Worm (Caenorhabditis elegans) whole organism, late embryonic: ENCODE measurements around the gene C17H11.6.

Experiments
- C38D4.7 ChIP-seq: fragments of 200-800 bp; sonication (Bioruptor generic); optimal IDR thresholded peaks from 2 replicates; lab custom pipeline; 2018; ENCODE audit warnings: mild to moderate bottlenecking, missing genetic modification characterization, moderate library complexity, missing compliant biosample characterization
- K09A11.1 ChIP-seq: sonication (generic microtip); optimal IDR thresholded peaks from 2 replicates; lab custom pipeline; 2017; ENCODE audit warnings: antibody characterized with exemption, mild to moderate bottlenecking, missing genetic modification characterization, missing compliant biosample characterization; ENCODE audit not compliant: insufficient read depth
- T23F11.4 ChIP-seq: fragments of 200-800 bp; sonication (Bioruptor generic); optimal IDR thresholded peaks from 2 replicates; lab custom pipeline; 2018; ENCODE audit warnings: mild to moderate bottlenecking, missing genetic modification characterization, missing compliant biosample characterization
- Y22D7AL.16 ChIP-seq: sonication (generic microtip); optimal IDR thresholded peaks from 2 replicates; lab custom pipeline; 2016; ENCODE audit warnings: missing genetic modification characterization, missing compliant biosample characterization
- ahr-1 ChIP-seq: sonication (generic microtip); optimal IDR thresholded peaks from 2 replicates; lab custom pipeline; 2016; ENCODE audit warnings: missing genetic modification characterization, missing compliant biosample characterization
- ama-1 ChIP-seq: fragments of 150-350 bp; optimal IDR thresholded peaks from 2 replicates; lab custom pipeline; 2014
- ceh-18 ChIP-seq: sonication (generic microtip); optimal IDR thresholded peaks from 2 replicates; lab custom pipeline; 2016; ENCODE audit warnings: missing genetic modification characterization, missing compliant biosample characterization
- ceh-2 ChIP-seq: sonication (generic microtip); optimal IDR thresholded peaks from 2 replicates; lab custom pipeline; 2016; ENCODE audit warnings: missing genotype, missing genetic modification characterization, missing compliant biosample characterization
- ceh-30 ChIP-seq: fragments of 150-350 bp; optimal IDR thresholded peaks from 2 replicates; lab custom pipeline; 2014; ENCODE audit warnings: missing biosample characterization, missing genetic modification characterization
- ceh-34 ChIP-seq: sonication (generic microtip); optimal IDR thresholded peaks from 2 replicates; lab custom pipeline; 2016; ENCODE audit warnings: mild to moderate bottlenecking, missing genetic modification characterization, missing compliant biosample characterization
- ceh-45 ChIP-seq: fragments of 200-800 bp; sonication (Bioruptor generic); IDR thresholded peaks from 2 replicates; pipeline ENCODE4 v1.3.6; 2022; ENCODE audit warnings: missing genetic modification reagents, missing genetic modification characterization, missing compliant biosample characterization
- ceh-48 ChIP-seq: sonication (generic microtip); optimal IDR thresholded peaks from 2 replicates; lab custom pipeline; 2016; ENCODE audit warnings: missing genetic modification characterization, inconsistent platforms, missing compliant biosample characterization
- ceh-6 ChIP-seq: fragments of 200-800 bp; sonication (Bioruptor generic); optimal IDR thresholded peaks from 2 replicates; lab custom pipeline; 2018; ENCODE audit warnings: mild to moderate bottlenecking, missing genetic modification characterization, missing compliant biosample characterization
- elt-2 ChIP-seq: sonication (generic microtip); optimal IDR thresholded peaks from 2 replicates; lab custom pipeline; 2016; ENCODE audit warnings: missing genetic modification reagents, missing genetic modification characterization, missing compliant biosample characterization
- elt-4 ChIP-seq: sonication (generic microtip); optimal IDR thresholded peaks from 2 replicates; lab custom pipeline; 2016; ENCODE audit warnings: missing genetic modification characterization, missing compliant biosample characterization
- fkh-10 ChIP-seq: fragments of 150-350 bp; optimal IDR thresholded peaks from 2 replicates; lab custom pipeline; 2014; ENCODE audit warnings: missing biosample characterization, missing genetic modification reagents, missing genetic modification characterization
- fkh-6 ChIP-seq: sonication (generic microtip); optimal IDR thresholded peaks from 2 replicates; lab custom pipeline; 2016; ENCODE audit warnings: missing genetic modification characterization, missing compliant biosample characterization
- gmeb-2 ChIP-seq: sonication (generic microtip); optimal IDR thresholded peaks from 2 replicates; lab custom pipeline; 2016; ENCODE audit warnings: missing genetic modification characterization, inconsistent platforms, missing compliant biosample characterization
- hlh-15 ChIP-seq: sonication (generic microtip); optimal IDR thresholded peaks from 2 replicates; lab custom pipeline; 2016; ENCODE audit warnings: missing genetic modification characterization, missing compliant biosample characterization
- hlh-8 ChIP-seq: sonication (generic microtip); optimal IDR thresholded peaks from 2 replicates; lab custom pipeline; 2016; ENCODE audit warnings: missing genotype, missing genetic modification characterization, missing compliant biosample characterization
- lin-11 ChIP-seq: fragments of 200-800 bp; sonication (Bioruptor generic); optimal IDR thresholded peaks from 2 replicates; lab custom pipeline; 2018; ENCODE audit warnings: mild to moderate bottlenecking, missing genetic modification characterization, missing compliant biosample characterization
- madf-2 ChIP-seq: sonication (generic microtip); optimal IDR thresholded peaks from 2 replicates; lab custom pipeline; 2017; ENCODE audit warnings: missing genetic modification characterization, missing compliant biosample characterization
- nfya-1 ChIP-seq: sonication (generic microtip); optimal IDR thresholded peaks from 2 replicates; lab custom pipeline; 2017; ENCODE audit warnings: missing genetic modification characterization, mild to moderate bottlenecking, missing compliant biosample characterization, antibody characterized with exemption, moderate library complexity
- nhr-11 ChIP-seq: fragments of 150-350 bp; optimal IDR thresholded peaks from 2 replicates; lab custom pipeline; 2014; ENCODE audit warnings: missing biosample characterization, missing genetic modification characterization
- nhr-232 ChIP-seq: sonication (generic microtip); optimal IDR thresholded peaks from 2 replicates; lab custom pipeline; 2016; ENCODE audit warnings: missing genetic modification characterization, missing compliant biosample characterization
- npax-4 ChIP-seq: sonication (generic microtip); optimal IDR thresholded peaks from 2 replicates; lab custom pipeline; 2016; ENCODE audit warnings: missing genetic modification characterization, missing compliant biosample characterization
- odd-2 ChIP-seq: sonication (generic microtip); optimal IDR thresholded peaks from 2 replicates; lab custom pipeline; 2017; ENCODE audit warnings: antibody characterized with exemption, mild to moderate bottlenecking, missing genetic modification characterization, missing compliant biosample characterization
- pat-9 ChIP-seq: fragments of 200-800 bp; sonication (Bioruptor generic); optimal IDR thresholded peaks from 2 replicates; lab custom pipeline; 2018; ENCODE audit warnings: mild to moderate bottlenecking, missing genetic modification characterization, moderate library complexity, missing compliant biosample characterization
- pax-1 ChIP-seq: fragments of 150-350 bp; optimal IDR thresholded peaks from 2 replicates; lab custom pipeline; 2014; ENCODE audit warnings: missing biosample characterization, missing genetic modification characterization
- pha-4 ChIP-seq: fragments of 150-350 bp; optimal IDR thresholded peaks from 2 replicates; lab custom pipeline; 2018; ENCODE audit warnings: missing biosample characterization, missing genetic modification reagents, missing genetic modification characterization
- pqm-1 ChIP-seq: sonication (generic microtip); optimal IDR thresholded peaks from 2 replicates; lab custom pipeline; 2016; ENCODE audit warnings: missing genetic modification characterization, missing compliant biosample characterization
- pros-1 ChIP-seq: fragments of 150-350 bp; optimal IDR thresholded peaks from 2 replicates; lab custom pipeline; 2014; ENCODE audit warnings: missing biosample characterization, missing genetic modification reagents, missing genetic modification characterization
- ref-2 ChIP-seq: sonication (generic microtip); optimal IDR thresholded peaks from 2 replicates; lab custom pipeline; 2016; ENCODE audit warnings: missing genetic modification characterization, missing compliant biosample characterization
- rnt-1 ChIP-seq: sonication (generic microtip); optimal IDR thresholded peaks from 2 replicates; lab custom pipeline; 2016; ENCODE audit warnings: missing genetic modification characterization, missing compliant biosample characterization
- sox-4 ChIP-seq: sonication (generic microtip); optimal IDR thresholded peaks from 2 replicates; lab custom pipeline; 2017; ENCODE audit warnings: mild to moderate bottlenecking, missing genetic modification characterization, inconsistent platforms, missing compliant biosample characterization
- tbx-7 ChIP-seq: sonication (generic microtip); optimal IDR thresholded peaks from 2 replicates; lab custom pipeline; 2016; ENCODE audit warnings: missing genotype, missing genetic modification characterization, missing compliant biosample characterization
- ttx-3 ChIP-seq: sonication (generic microtip); optimal IDR thresholded peaks from 2 replicates; lab custom pipeline; 2016; ENCODE audit warnings: missing genetic modification reagents, missing genetic modification characterization, missing compliant biosample characterization
- unc-3 ChIP-seq, 2 experiments: fragments of 200-800 bp in 1 of 2; sonication (Bioruptor generic) in 1 of 2; sonication (generic microtip) in 1 of 2; conservative IDR thresholded peaks in 1 of 2; optimal IDR thresholded peaks in 1 of 2; 2 replicates each; pipeline versions ENCODE4 v1.3.6 to Lab custom; 2016 to 2022; ENCODE audit warnings: missing compliant biosample characterization in 2 of 2, missing genetic modification characterization in 2 of 2, missing genetic modification reagents in 1 of 2
- zip-5 ChIP-seq: sonication (generic microtip); optimal IDR thresholded peaks from 2 replicates; lab custom pipeline; 2016; ENCODE audit warnings: missing genetic modification characterization, missing compliant biosample characterization

C17H11.6 gene

DNA sequence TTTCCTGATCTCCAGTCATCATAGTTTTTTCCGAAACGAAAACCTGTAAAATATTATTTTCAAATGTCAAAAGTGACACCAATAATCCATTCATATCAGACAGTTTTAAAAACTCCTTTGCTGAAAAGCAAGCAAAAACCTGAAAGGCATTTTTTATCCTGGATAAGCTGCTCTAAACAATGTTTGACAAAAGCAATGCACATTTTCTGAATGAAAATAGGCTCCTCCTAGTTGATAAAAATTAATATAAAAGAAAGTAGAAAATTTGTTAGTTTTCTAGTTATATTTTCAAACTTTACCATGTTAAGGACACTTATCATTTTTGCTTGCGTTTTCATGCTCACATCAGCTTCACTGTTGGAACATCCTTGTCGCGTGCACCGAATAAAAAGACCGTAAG is 15.8 kb upstream of the C17H11.6 start, which contains the start of gene K02A6.1:
TSS of gene K02A6.1 (plus strand) at position 301 of the 400 bp plus-strand sequence.
- no peak for TF ChIP-seq fkh-10
- no peak for TF ChIP-seq ref-2
- TF ChIP-seq pros-1 (tag; lab: Kevin White, UChicago): no peak
- no peak for TF ChIP-seq madf-2 (tag; lab: Kevin White, UChicago)
- no peak for TF ChIP-seq nhr-232 (tag; lab: Kevin White, UChicago)
- TF ChIP-seq fkh-6 (tag; lab: Kevin White, UChicago): no peak
- TF ChIP-seq elt-4: no peak
- TF ChIP-seq T23F11.4 (GFP tag; lab: Kevin White, UChicago): no peak
- TF ChIP-seq lin-11 (tag; lab: Kevin White, UChicago): no peak
- TF ChIP-seq ceh-18: no peak
- no peak for TF ChIP-seq ama-1 (lab: Kevin White, UChicago)
- TF ChIP-seq Y22D7AL.16 (tag; lab: Kevin White, UChicago): no peak
- no peak for TF ChIP-seq pat-9 (tag; lab: Kevin White, UChicago)
- no peak for TF ChIP-seq odd-2 (tag; lab: Kevin White, UChicago)
- TF ChIP-seq ttx-3: no peak
- no peak for TF ChIP-seq pqm-1
- no peak for TF ChIP-seq rnt-1 (tag; lab: Kevin White, UChicago)
- TF ChIP-seq sox-4 (tag; lab: Kevin White, UChicago): no peak
- no peak for TF ChIP-seq K09A11.1 (tag; lab: Kevin White, UChicago)
- no peak for TF ChIP-seq C38D4.7

DNA sequence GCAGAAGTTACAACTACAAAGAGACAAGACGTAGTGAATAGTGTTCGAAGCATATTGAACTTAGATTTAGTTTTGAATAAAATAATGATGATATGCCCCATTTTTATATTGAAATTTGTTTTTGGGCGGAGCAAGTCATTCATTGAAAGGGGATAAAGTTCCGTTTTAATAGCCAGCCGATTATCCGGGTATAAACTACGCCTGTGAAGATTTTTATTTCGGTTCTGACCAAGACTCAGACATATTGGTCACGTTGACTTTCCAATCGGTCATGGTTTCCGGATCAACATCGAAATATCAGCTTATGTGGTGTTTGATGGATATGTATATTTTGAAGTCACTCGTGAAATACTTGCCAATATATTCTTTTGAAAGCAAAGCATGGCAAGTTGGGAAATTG is 15.1 kb upstream of the C17H11.6 start, which contains the start of gene K02A6.4:
TSS of gene K02A6.4 (minus strand) at position 101 of the 400 bp plus-strand sequence.
- TF ChIP-seq ceh-48 (tag; lab: Kevin White, UChicago): no peak
- no peak for TF ChIP-seq ceh-30 (tag; lab: Kevin White, UChicago)
- TF ChIP-seq npax-4 (tag; lab: Kevin White, UChicago): no peak
- no peak for TF ChIP-seq zip-5 (tag; lab: Kevin White, UChicago)
- TF ChIP-seq pha-4 (tag; lab: Kevin White, UChicago): no peak
- no peak for TF ChIP-seq nfya-1
- no peak for TF ChIP-seq ceh-6 (GFP tag; lab: Kevin White, UChicago)

DNA sequence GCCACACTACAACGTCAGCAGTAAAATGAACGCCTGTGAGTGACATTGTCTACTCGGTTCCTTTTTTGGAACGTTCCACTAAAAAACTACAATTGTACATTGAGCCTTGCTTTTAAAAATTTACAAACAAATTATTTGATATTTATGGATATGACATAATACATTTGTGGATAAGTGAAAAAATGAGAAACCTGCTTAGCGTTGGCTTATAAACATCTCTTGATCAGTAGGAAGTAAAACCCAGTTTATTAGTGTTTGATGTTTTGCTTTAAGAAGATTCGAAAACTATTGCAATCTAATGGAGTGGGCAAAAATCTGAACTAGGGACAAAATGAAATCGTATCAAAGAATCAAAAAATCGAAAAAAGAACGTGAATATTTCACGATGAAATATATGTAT is 13.4 kb upstream of the C17H11.6 start:
- TF ChIP-seq hlh-15 (tag; lab: Kevin White, UChicago) (no peak), tbx-7 (tag; lab: Kevin White, UChicago) (no peak), fkh-10 (no peak), unc-3 (GFP tag; conservative IDR thresholded peaks at IDR 0.05; lab: Robert Waterston, UW) (no peak), unc-3 (tag; optimal IDR thresholded peaks at IDR 0.05; lab: Kevin White, UChicago) (no peak), ceh-48 (tag; lab: Kevin White, UChicago) (no peak), npax-4 (tag; lab: Kevin White, UChicago) (no peak), ceh-34 (tag; lab: Kevin White, UChicago) (no peak), ceh-45 (GFP tag; lab: Robert Waterston, UW) (no peak), ahr-1 (tag; lab: Kevin White, UChicago) (no peak), pax-1 (tag; lab: Kevin White, UChicago) (no peak), nhr-11 (no peak), ceh-2 (no peak), hlh-8 (tag; lab: Kevin White, UChicago) (no peak), elt-2 (tag; lab: Kevin White, UChicago) (no peak), gmeb-2 (no peak)
